Worm (Caenorhabditis elegans) whole organism, L4 larva: ENCODE measurements around the gene str-108.

Experiments
- ZK337.2 ChIP-seq: fragments of 200-800 bp; sonication (Bioruptor generic); IDR thresholded peaks from 2 replicates; pipeline ENCODE4 v1.3.6; 2022; ENCODE audit warnings: missing genetic modification reagents, missing genetic modification characterization, missing compliant biosample characterization
- ces-1 ChIP-seq: fragments of 150-350 bp; sonication (generic microtip); optimal IDR thresholded peaks from 4 replicates; lab custom pipeline; 2014; ENCODE audit warnings: missing biosample characterization, missing genetic modification reagents, missing genetic modification characterization
- daf-16 ChIP-seq, 3 experiments: sonication (generic microtip); optimal IDR thresholded peaks; 2 replicates each; lab custom pipeline; 2016 to 2017; ENCODE audit warnings: missing genetic modification characterization in 3 of 3, missing genetic modification reagents in 3 of 3, mild to moderate bottlenecking in 2 of 3, missing compliant biosample characterization in 2 of 3, missing biosample characterization in 1 of 3, moderate library complexity in 1 of 3
- dpl-1 ChIP-seq: fragments of 150-350 bp; optimal IDR thresholded peaks from 2 replicates; lab custom pipeline; 2014; ENCODE audit warnings: missing biosample characterization, missing genetic modification reagents, missing genetic modification characterization
- fkh-10 ChIP-seq: fragments of 150-350 bp; optimal IDR thresholded peaks from 2 replicates; lab custom pipeline; 2014; ENCODE audit warnings: missing biosample characterization, missing genetic modification reagents, missing genetic modification characterization
- lin-39 ChIP-seq: fragments of 150-350 bp; optimal IDR thresholded peaks from 2 replicates; lab custom pipeline; 2014; ENCODE audit warnings: missing biosample characterization, missing genetic modification reagents, missing genetic modification characterization
- mdl-1 ChIP-seq, 2 experiments: fragments of 150-350 bp in 1 of 2; sonication (generic microtip) in 1 of 2; optimal IDR thresholded peaks; 2 replicates each; lab custom pipeline; 2014 to 2017; ENCODE audit warnings: missing biosample characterization in 2 of 2, missing genetic modification characterization in 2 of 2
- nhr-11 ChIP-seq: fragments of 150-350 bp; optimal IDR thresholded peaks from 2 replicates; lab custom pipeline; 2014; ENCODE audit warnings: missing biosample characterization, missing genetic modification characterization
- nhr-25 ChIP-seq: sonication (generic microtip); optimal IDR thresholded peaks from 2 replicates; lab custom pipeline; 2017; ENCODE audit warnings: missing genetic modification characterization, mild to moderate bottlenecking, missing compliant biosample characterization, antibody characterized with exemption, moderate library complexity, borderline replicate concordance; ENCODE audit not compliant: insufficient read depth
- nhr-42 ChIP-seq: fragments of 200-800 bp; sonication (Bioruptor generic); IDR thresholded peaks from 2 replicates; pipeline ENCODE4 v1.3.6; 2022; ENCODE audit warnings: missing genetic modification characterization, missing compliant biosample characterization
- zfp-3 ChIP-seq: fragments of 200-800 bp; sonication (Bioruptor generic); conservative IDR thresholded peaks from 2 replicates; pipeline ENCODE4 v1.3.6; 2022; ENCODE audit warnings: missing genetic modification reagents, missing genetic modification characterization, missing compliant biosample characterization

- no peak for TF ChIP-seq daf-16 (GFP tag; optimal IDR thresholded peaks at IDR 0.05; lab: Kevin White, UChicago)
- no peak for TF ChIP-seq daf-16 (tag; optimal IDR thresholded peaks at IDR 0.05; lab: Kevin White, UChicago)
- TF ChIP-seq fkh-10 (GFP tag; lab: Kevin White, UChicago) = no peak
- no peak for TF ChIP-seq nhr-42 (GFP tag; lab: Robert Waterston, UW)
- TF ChIP-seq dpl-1 (GFP tag; lab: Kevin White, UChicago) = no peak
- no peak for TF ChIP-seq ces-1 (GFP tag; lab: Kevin White, UChicago)
- TF ChIP-seq zfp-3 (GFP tag; lab: Robert Waterston, UW) = no peak
- no peak for TF ChIP-seq mdl-1 (tag; optimal IDR thresholded peaks at IDR 0.05; lab: Kevin White, UChicago)
- no peak for TF ChIP-seq nhr-11 (tag; lab: Kevin White, UChicago)
- TF ChIP-seq lin-39 (tag; lab: Kevin White, UChicago) = no peak
- no peak for TF ChIP-seq ZK337.2 (GFP tag; lab: Robert Waterston, UW)
- no peak for TF ChIP-seq nhr-25
These were observed 32.0 kb downstream of the str-108 start, which contains the start of gene F11A5.5 for ce11 chrV:16198016-16198415.
